Worm (Caenorhabditis elegans): ENCODE measurements around the gene srd-64.

DNA sequence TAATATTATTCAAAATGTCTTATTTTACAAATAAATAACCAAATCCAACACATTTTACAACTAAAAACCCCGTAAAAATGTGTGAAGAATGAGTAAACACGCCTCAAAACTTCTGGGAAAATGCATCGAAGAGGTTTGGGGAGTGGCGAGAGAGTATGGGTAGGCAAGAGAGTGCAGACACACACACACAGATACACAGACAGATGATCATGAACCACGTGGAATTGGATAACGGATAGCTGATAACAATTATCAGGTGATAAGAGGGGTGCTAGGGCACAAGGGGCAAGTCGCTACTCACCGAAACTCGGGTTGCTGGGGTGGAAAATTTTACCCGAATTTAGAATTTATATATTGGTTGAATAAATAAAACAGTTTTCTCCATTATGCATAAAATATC is 12.6 kb downstream of the srd-64 start:
- TF ChIP-seq cog-1 (tag; optimal IDR thresholded peaks at IDR 0.05) = no peak
- TF ChIP-seq tab-1 (GFP tag; IDR thresholded peaks at IDR 0.05) = no peak
- no peak for TF ChIP-seq klf-2 (GFP tag; conservative IDR thresholded peaks at IDR 0.05)

Data from whole organism, midembryonic.